Fruit fly (Drosophila melanogaster) whole organism, embryonic: ENCODE results near the gene dnc.

Experiments used
- Aef1 ChIP-seq: fragments of 200-800 bp; sonication (Bioruptor generic); IDR thresholded peaks from 3 replicates; pipeline ENCODE4 v1.3.6; 2022; ENCODE audit warnings: missing biosample characterization, missing genetic modification characterization
- Bdp1 ChIP-seq: fragments of 200-800 bp; sonication (Bioruptor generic); optimal IDR thresholded peaks from 3 replicates; lab custom pipeline; 2016; ENCODE audit warnings: missing biosample characterization, missing genetic modification characterization
- CG10462 ChIP-seq: fragments of 200-800 bp; sonication (Bioruptor generic); optimal IDR thresholded peaks from 2 replicates; lab custom pipeline; 2016; ENCODE audit warnings: missing biosample characterization, missing genetic modification characterization
- CG10979 ChIP-seq: fragments of 200-800 bp; sonication (Bioruptor generic); optimal IDR thresholded peaks from 2 replicates; lab custom pipeline; 2018; ENCODE audit warnings: missing biosample characterization, mild to moderate bottlenecking, missing genetic modification characterization, moderate library complexity
- CG12104 ChIP-seq: fragments of 200-800 bp; sonication (Bioruptor generic); optimal IDR thresholded peaks from 3 replicates; lab custom pipeline; 2016; ENCODE audit warnings: missing biosample characterization, missing genetic modification characterization
- CG13296 ChIP-seq: fragments of 200-800 bp; sonication (Bioruptor generic); optimal IDR thresholded peaks from 3 replicates; lab custom pipeline; 2018; ENCODE audit warnings: missing biosample characterization, mild to moderate bottlenecking, missing genetic modification characterization
- CG13424 ChIP-seq: fragments of 200-800 bp; sonication (Bioruptor generic); optimal IDR thresholded peaks from 2 replicates; lab custom pipeline; 2019; ENCODE audit warnings: missing biosample characterization, mild to moderate bottlenecking, missing genetic modification characterization, moderate library complexity
- CG15073 ChIP-seq: fragments of 200-800 bp; sonication (Bioruptor generic); optimal IDR thresholded peaks from 2 replicates; lab custom pipeline; 2016; ENCODE audit warnings: missing biosample characterization, missing genetic modification characterization
- CG1529 ChIP-seq: fragments of 200-800 bp; sonication (Bioruptor generic); optimal IDR thresholded peaks from 3 replicates; lab custom pipeline; 2018; ENCODE audit warnings: missing biosample characterization, missing genetic modification characterization
- CG15514 ChIP-seq: fragments of 200-800 bp; sonication (Bioruptor generic); optimal IDR thresholded peaks from 3 replicates; lab custom pipeline; 2017; ENCODE audit warnings: missing biosample characterization, missing genetic modification characterization, mild to moderate bottlenecking, moderate library complexity, missing genetic modification reagents
- CG1603 ChIP-seq: fragments of 200-800 bp; sonication (Bioruptor generic); optimal IDR thresholded peaks from 2 replicates; lab custom pipeline; 2019; ENCODE audit warnings: missing biosample characterization, mild to moderate bottlenecking, missing genetic modification characterization, moderate library complexity
- CG16813 ChIP-seq: fragments of 200-800 bp; sonication (Bioruptor generic); IDR thresholded peaks from 3 replicates; pipeline ENCODE4 v1.3.6; 2022; ENCODE audit warnings: missing biosample characterization, missing genetic modification characterization; ENCODE audit not compliant: partially characterized antibody
- CG2120 ChIP-seq: fragments of 200-800 bp; sonication (Bioruptor generic); optimal IDR thresholded peaks from 3 replicates; lab custom pipeline; 2016; ENCODE audit warnings: missing biosample characterization, missing genetic modification characterization
- CG3281 ChIP-seq: fragments of 200-800 bp; sonication (Bioruptor generic); optimal IDR thresholded peaks from 3 replicates; lab custom pipeline; 2017; ENCODE audit warnings: missing biosample characterization, mild to moderate bottlenecking, missing genetic modification characterization
- CG34376 ChIP-seq: fragments of 200-800 bp; sonication (Bioruptor generic); optimal IDR thresholded peaks from 2 replicates; lab custom pipeline; 2018; ENCODE audit warnings: missing biosample characterization, mild to moderate bottlenecking, missing genetic modification characterization
- CG4360 ChIP-seq: fragments of 200-800 bp; sonication (Bioruptor generic); IDR thresholded peaks from 2 replicates; pipeline ENCODE4 v1.3.6; 2022; ENCODE audit warnings: missing biosample characterization, missing genetic modification characterization
- CG4820 ChIP-seq: fragments of 200-800 bp; sonication (Bioruptor generic); optimal IDR thresholded peaks from 3 replicates; lab custom pipeline; 2016; ENCODE audit warnings: missing biosample characterization, missing genetic modification characterization
- CG5245 ChIP-seq: fragments of 200-800 bp; sonication (Bioruptor generic); optimal IDR thresholded peaks from 3 replicates; lab custom pipeline; 2016; ENCODE audit warnings: missing biosample characterization, missing genetic modification characterization
- CG6654 ChIP-seq: fragments of 200-800 bp; sonication (Bioruptor generic); optimal IDR thresholded peaks from 2 replicates; lab custom pipeline; 2017; ENCODE audit warnings: missing biosample characterization, mild to moderate bottlenecking, missing genetic modification characterization
- CG6689 ChIP-seq: fragments of 200-800 bp; sonication (Bioruptor generic); IDR thresholded peaks from 2 replicates; pipeline ENCODE4 v1.3.6; 2022; ENCODE audit warnings: missing biosample characterization, missing genetic modification characterization
- CG8388 ChIP-seq: fragments of 200-800 bp; sonication (Bioruptor generic); optimal IDR thresholded peaks from 2 replicates; lab custom pipeline; 2019; ENCODE audit warnings: missing biosample characterization, mild to moderate bottlenecking, missing genetic modification characterization, moderate library complexity
- CG9215 ChIP-seq: fragments of 200-800 bp; sonication (Bioruptor generic); IDR thresholded peaks from 2 replicates; pipeline ENCODE4 v1.3.6; 2022; ENCODE audit warnings: missing biosample characterization, missing genetic modification characterization
- CG9817 ChIP-seq: fragments of 200-800 bp; sonication (Bioruptor generic); optimal IDR thresholded peaks from 2 replicates; lab custom pipeline; 2018; ENCODE audit warnings: missing biosample characterization, mild to moderate bottlenecking, missing genetic modification characterization, moderate library complexity
- Fer2 ChIP-seq: fragments of 200-800 bp; sonication (Bioruptor generic); optimal IDR thresholded peaks from 2 replicates; lab custom pipeline; 2018; ENCODE audit warnings: missing biosample characterization, mild to moderate bottlenecking, missing genetic modification characterization, moderate library complexity
- Kr ChIP-seq: fragments of 200-800 bp; sonication (Bioruptor generic); optimal IDR thresholded peaks from 2 replicates; lab custom pipeline; 2017; ENCODE audit warnings: missing biosample characterization, mild to moderate bottlenecking, missing genetic modification characterization
- Mes4 ChIP-seq: fragments of 200-800 bp; sonication (Bioruptor generic); optimal IDR thresholded peaks from 2 replicates; lab custom pipeline; 2016; ENCODE audit warnings: missing biosample characterization, missing genetic modification characterization
- Pdp1 ChIP-seq, 2 experiments: fragments of 200-800 bp; sonication (Bioruptor generic); optimal IDR thresholded peaks; 3 replicates each; lab custom pipeline; 2016; ENCODE audit warnings: missing biosample characterization in 2 of 2, missing genetic modification characterization in 2 of 2, mild to moderate bottlenecking in 1 of 2, moderate library complexity in 1 of 2
- Side ChIP-seq: fragments of 200-800 bp; sonication (Bioruptor generic); optimal IDR thresholded peaks from 2 replicates; lab custom pipeline; 2016; ENCODE audit warnings: missing biosample characterization, missing genetic modification characterization
- Xbp1 ChIP-seq: fragments of 200-800 bp; sonication (Bioruptor generic); optimal IDR thresholded peaks from 3 replicates; lab custom pipeline; 2016; ENCODE audit warnings: missing biosample characterization, mild to moderate bottlenecking, missing genetic modification characterization
- chinmo ChIP-seq: fragments of 200-800 bp; sonication (Bioruptor generic); IDR thresholded peaks from 4 replicates; pipeline ENCODE4 v1.3.6; 2022; ENCODE audit warnings: missing biosample characterization, missing genetic modification characterization; ENCODE audit not compliant: partially characterized antibody
- gcm ChIP-seq: fragments of 200-800 bp; sonication (Bioruptor generic); optimal IDR thresholded peaks from 2 replicates; lab custom pipeline; 2019; ENCODE audit warnings: missing biosample characterization, mild to moderate bottlenecking, missing genetic modification characterization, moderate library complexity
- klu ChIP-seq: fragments of 200-800 bp; sonication (Bioruptor generic); IDR thresholded peaks from 2 replicates; pipeline ENCODE4 v1.3.6; 2022; ENCODE audit warnings: missing biosample characterization, missing genetic modification characterization
- lab ChIP-seq: fragments of 200-800 bp; sonication (Bioruptor generic); optimal IDR thresholded peaks from 3 replicates; lab custom pipeline; 2017; ENCODE audit warnings: missing biosample characterization, missing genetic modification characterization, mild to moderate bottlenecking, moderate library complexity, missing genetic modification reagents
- mld ChIP-seq: fragments of 200-800 bp; sonication (Bioruptor generic); IDR thresholded peaks from 3 replicates; pipeline ENCODE4 v1.3.6; 2022; ENCODE audit warnings: missing biosample characterization, missing genetic modification characterization; ENCODE audit not compliant: partially characterized antibody
- nerfin-2 ChIP-seq: fragments of 200-800 bp; sonication (Bioruptor generic); IDR thresholded peaks from 2 replicates; pipeline ENCODE4 v1.3.6; 2022; ENCODE audit warnings: missing biosample characterization, missing genetic modification characterization; ENCODE audit not compliant: partially characterized antibody
- pita ChIP-seq: fragments of 200-800 bp; sonication (Bioruptor generic); optimal IDR thresholded peaks from 2 replicates; lab custom pipeline; 2017; ENCODE audit warnings: missing biosample characterization, mild to moderate bottlenecking, missing genetic modification characterization
- pnt ChIP-seq: fragments of 200-800 bp; sonication (Bioruptor generic); optimal IDR thresholded peaks from 3 replicates; lab custom pipeline; 2016; ENCODE audit warnings: missing biosample characterization, missing genetic modification characterization
- psq ChIP-seq: fragments of 200-800 bp; sonication (Bioruptor generic); optimal IDR thresholded peaks from 2 replicates; lab custom pipeline; 2017; ENCODE audit warnings: missing biosample characterization, missing genetic modification characterization
- rib ChIP-seq: fragments of 200-800 bp; sonication (Bioruptor generic); IDR thresholded peaks from 2 replicates; pipeline ENCODE4 v1.3.6; 2022; ENCODE audit warnings: missing biosample characterization, missing genetic modification characterization
- salm ChIP-seq: fragments of 200-800 bp; sonication (Bioruptor generic); optimal IDR thresholded peaks from 2 replicates; lab custom pipeline; 2018; ENCODE audit warnings: missing biosample characterization, mild to moderate bottlenecking, missing genetic modification characterization
- seq ChIP-seq: fragments of 200-800 bp; sonication (Bioruptor generic); IDR thresholded peaks from 2 replicates; pipeline ENCODE4 v1.3.6; 2022; ENCODE audit warnings: missing biosample characterization, missing genetic modification characterization
- sqz ChIP-seq: fragments of 200-800 bp; sonication (Bioruptor generic); optimal IDR thresholded peaks from 3 replicates; lab custom pipeline; 2018; ENCODE audit warnings: missing biosample characterization, mild to moderate bottlenecking, missing genetic modification characterization
- sr ChIP-seq: fragments of 200-800 bp; sonication (Bioruptor generic); IDR thresholded peaks from 3 replicates; pipeline ENCODE4 v1.3.6; 2022; ENCODE audit warnings: missing biosample characterization, missing genetic modification characterization
- stc ChIP-seq: fragments of 200-800 bp; sonication (Bioruptor generic); IDR thresholded peaks from 2 replicates; pipeline ENCODE4 v1.3.6; 2022; ENCODE audit warnings: missing biosample characterization, missing genetic modification characterization
- stwl ChIP-seq: fragments of 200-800 bp; sonication (Bioruptor generic); optimal IDR thresholded peaks from 3 replicates; lab custom pipeline; 2018; ENCODE audit warnings: missing biosample characterization, mild to moderate bottlenecking, missing genetic modification characterization, moderate library complexity
- ttk ChIP-seq: fragments of 200-800 bp; sonication (Bioruptor generic); IDR thresholded peaks from 2 replicates; pipeline ENCODE4 v2.1.2; 2022; ENCODE audit warnings: missing biosample characterization, missing genetic modification characterization
- wek ChIP-seq: fragments of 200-800 bp; sonication (Bioruptor generic); optimal IDR thresholded peaks from 3 replicates; lab custom pipeline; 2018; ENCODE audit warnings: missing biosample characterization, mild to moderate bottlenecking, missing genetic modification characterization, moderate library complexity
- wor ChIP-seq: fragments of 200-800 bp; sonication (Bioruptor generic); IDR thresholded peaks from 2 replicates; pipeline ENCODE4 v1.3.6; 2022; ENCODE audit warnings: missing biosample characterization, missing genetic modification characterization
- zf30C ChIP-seq: fragments of 200-800 bp; sonication (Bioruptor generic); optimal IDR thresholded peaks from 3 replicates; lab custom pipeline; 2018; ENCODE audit warnings: missing biosample characterization, mild to moderate bottlenecking, missing genetic modification characterization

Gene dnc

dm6 chrX:3360437-3361075 lies 184.3 kb downstream of the dnc start (continued):
- TF ChIP-seq CG2120 (peak; percentile 86), Fer2 (tag; lab: Kevin White, UChicago) (peak; percentile 47), pnt (GFP tag; lab: Kevin White, UChicago) (peak; percentile 44), CG34376 (peak; percentile 45), pita (GFP tag; lab: Kevin White, UChicago) (no peak), stc (GFP tag; lab: Robert Waterston, UW) (no peak), ttk (GFP tag; lab: Robert Waterston, UW) (no peak), CG9215 (GFP tag; lab: Robert Waterston, UW) (peak; percentile 76), CG1529 (GFP tag; lab: Kevin White, UChicago) (no peak), CG6654 (peak; percentile 48), CG15514 (GFP tag; lab: Kevin White, UChicago) (peak; percentile 51), CG4360 (peak; percentile 91), sr (GFP tag; lab: Robert Waterston, UW) (no peak), CG10979 (tag; lab: Kevin White, UChicago) (peak; percentile 51), gcm (GFP tag; lab: Kevin White, UChicago) (peak; percentile 28), zf30C (no peak), salm (tag; lab: Kevin White, UChicago) (no peak), klu (GFP tag; lab: Robert Waterston, UW) (peak; percentile 69; the same call in 1 of the 2 replicates), CG13296 (GFP tag; lab: Kevin White, UChicago) (peak; percentile 60), rib (peak; percentile 18; the same call in 1 of the 2 replicates), CG15073 (GFP tag; lab: Kevin White, UChicago) (no peak), sqz (peak; percentile 28), psq (GFP tag; lab: Kevin White, UChicago) (no peak), chinmo (GFP tag; lab: Robert Waterston, UW) (no peak), seq (GFP tag; lab: Robert Waterston, UW) (peak; percentile 66; the same call in 1 of the 2 replicates), CG12104 (GFP tag; lab: Kevin White, UChicago) (peak; percentile 54), CG4820 (peak; percentile 33), CG16813 (GFP tag; lab: Robert Waterston, UW) (no peak), CG9817 (tag; lab: Kevin White, UChicago) (peak; percentile 47), Xbp1 (GFP tag; lab: Kevin White, UChicago) (peak; percentile 59), Pdp1 (GFP tag; optimal IDR thresholded peaks at IDR 0.05; lab: Kevin White, UChicago) (peak; percentile 43 to 70), CG10462 (peak; percentile 46), CG6689 (GFP tag; lab: Robert Waterston, UW) (peak; percentile 59), mld (GFP tag; lab: Robert Waterston, UW) (no peak), wek (no peak), wor (GFP tag; lab: Robert Waterston, UW) (0 out of 2 replicates have a peak, but pooled peaks have one; percentile 17), lab (GFP tag; lab: Kevin White, UChicago) (peak; percentile 73), Side (GFP tag; lab: Kevin White, UChicago) (peak; percentile 40), Kr (GFP tag; lab: Kevin White, UChicago) (no peak), CG5245 (GFP tag; lab: Kevin White, UChicago) (peak; percentile 23), CG13424 (peak; percentile 71), Mes4 (GFP tag; lab: Kevin White, UChicago) (no peak), nerfin-2 (GFP tag; lab: Robert Waterston, UW) (no peak), Bdp1 (GFP tag; lab: Kevin White, UChicago) (peak; percentile 1), CG8388 (GFP tag; lab: Kevin White, UChicago) (peak; percentile 40), Aef1 (GFP tag; lab: Robert Waterston, UW) (peak; percentile 35; the same call in 1 of the 3 replicates), CG1603 (tag; lab: Kevin White, UChicago) (peak; percentile 35), CG3281 (GFP tag; lab: Kevin White, UChicago) (peak; percentile 82), stwl (tag; lab: Kevin White, UChicago) (no peak)
